Fruit fly (Drosophila melanogaster) whole organism, wandering third instar larva: ENCODE measurements around the gene Scgalpha.

ENCODE experiments used
- Abd-B ChIP-seq: fragments of >200 bp; optimal IDR thresholded peaks from 2 replicates; lab custom pipeline; 2017; ENCODE audit warnings: missing biosample characterization, missing genetic modification characterization
- CG32264 ChIP-seq: fragments of 200-800 bp; sonication (Bioruptor generic); optimal IDR thresholded peaks from 2 replicates; lab custom pipeline; 2016; ENCODE audit warnings: missing biosample characterization, missing genetic modification characterization
- CG9705 ChIP-seq: fragments of 200-800 bp; sonication (Bioruptor generic); optimal IDR thresholded peaks from 2 replicates; lab custom pipeline; 2018; ENCODE audit warnings: missing biosample characterization, mild to moderate bottlenecking, missing genetic modification characterization
- CrebA ChIP-seq: fragments of 200-800 bp; sonication (Bioruptor generic); optimal IDR thresholded peaks from 2 replicates; lab custom pipeline; 2016; ENCODE audit warnings: missing biosample characterization, mild to moderate bottlenecking, missing genetic modification characterization, borderline replicate concordance
- Dfd ChIP-seq: fragments of >200 bp; optimal IDR thresholded peaks from 2 replicates; lab custom pipeline; 2017; ENCODE audit warnings: missing biosample characterization, missing genetic modification characterization
- Dif ChIP-seq: fragments of 200-275, 200-300 bp; sonication (Bioruptor generic); optimal IDR thresholded peaks from 2 replicates; lab custom pipeline; 2018; ENCODE audit warnings: missing biosample characterization, missing genetic modification characterization; ENCODE audit not compliant: partially characterized antibody
- GATAd ChIP-seq: sonication (Bioruptor generic); optimal IDR thresholded peaks from 2 replicates; lab custom pipeline; 2016; ENCODE audit warnings: missing biosample characterization, missing genetic modification characterization
- HLH106 ChIP-seq: fragments of 200-800 bp; optimal IDR thresholded peaks from 3 replicates; lab custom pipeline; 2019; ENCODE audit warnings: missing biosample characterization, mild to moderate bottlenecking, missing genetic modification characterization, moderate library complexity
- Hnf4 ChIP-seq: fragments of 200-800 bp; sonication (Bioruptor generic); optimal IDR thresholded peaks from 2 replicates; lab custom pipeline; 2016; ENCODE audit warnings: missing biosample characterization, mild to moderate bottlenecking, missing genetic modification characterization
- Hr78 ChIP-seq: fragments of >200 bp; optimal IDR thresholded peaks from 2 replicates; lab custom pipeline; 2017; ENCODE audit warnings: missing biosample characterization, missing genetic modification characterization
- Hr83 ChIP-seq: fragments of 200-300 bp; sonication (Bioruptor generic); optimal IDR thresholded peaks from 2 replicates; lab custom pipeline; 2016; ENCODE audit warnings: missing biosample characterization, mild to moderate bottlenecking, missing genetic modification characterization, moderate library complexity; ENCODE audit not compliant: poor library complexity, severe bottlenecking
- Jra ChIP-seq: sonication (Bioruptor generic); optimal IDR thresholded peaks from 2 replicates; lab custom pipeline; 2016; ENCODE audit warnings: missing biosample characterization, missing genetic modification characterization
- Mio ChIP-seq: sonication (Bioruptor generic); optimal IDR thresholded peaks from 2 replicates; lab custom pipeline; 2016; ENCODE audit warnings: missing biosample characterization, missing genetic modification characterization
- Myc ChIP-seq: fragments of >200 bp; optimal IDR thresholded peaks from 2 replicates; lab custom pipeline; 2017
- N ChIP-seq: fragments of >200 bp; optimal IDR thresholded peaks from 2 replicates; lab custom pipeline; 2018; ENCODE audit warnings: missing biosample characterization, missing external identifiers, missing genetic modification characterization
- OdsH ChIP-seq: fragments of 200-800 bp; sonication (Bioruptor generic); optimal IDR thresholded peaks from 2 replicates; lab custom pipeline; 2016; ENCODE audit warnings: missing biosample characterization, mild to moderate bottlenecking, missing genetic modification characterization
- Rel ChIP-seq, 2 experiments: fragments of 200-800 bp; sonication (Bioruptor generic) in 1 of 2; optimal IDR thresholded peaks; 2 replicates in 1 of 2; 3 replicates in 1 of 2; lab custom pipeline; 2016 to 2019; ENCODE audit warnings: mild to moderate bottlenecking in 2 of 2, missing biosample characterization in 2 of 2, missing genetic modification characterization in 2 of 2, moderate library complexity in 1 of 2
- Sp1 ChIP-seq: fragments of 200-800 bp; sonication (Bioruptor generic); optimal IDR thresholded peaks from 3 replicates; lab custom pipeline; 2019; ENCODE audit warnings: missing biosample characterization, mild to moderate bottlenecking, missing genetic modification characterization, moderate library complexity
- Vsx2 ChIP-seq: fragments of 200-300, 225-300 bp; sonication (Bioruptor generic); optimal IDR thresholded peaks from 2 replicates; lab custom pipeline; 2018; ENCODE audit warnings: missing biosample characterization, missing genetic modification characterization; ENCODE audit not compliant: partially characterized antibody
- br ChIP-seq: fragments of 200-800 bp; sonication (Bioruptor generic); optimal IDR thresholded peaks from 2 replicates; lab custom pipeline; 2016; ENCODE audit warnings: missing biosample characterization, missing genetic modification characterization
- brk ChIP-seq: fragments of 200-800 bp; sonication (Bioruptor generic); optimal IDR thresholded peaks from 2 replicates; lab custom pipeline; 2016; ENCODE audit warnings: missing biosample characterization, mild to moderate bottlenecking, missing genetic modification characterization
- dl ChIP-seq, 2 experiments: fragments of 175-275, 200-275 bp in 1 of 2; fragments of 200-275 bp in 1 of 2; sonication (Bioruptor generic); optimal IDR thresholded peaks; lab custom pipeline; 2018; ENCODE audit warnings: mild to moderate bottlenecking in 2 of 2, missing biosample characterization in 2 of 2, missing genetic modification characterization in 2 of 2, moderate library complexity in 2 of 2; ENCODE audit not compliant: partially characterized antibody in 2 of 2, insufficient read depth in 1 of 2
- dmrt93B ChIP-seq: fragments of 200-800 bp; sonication (Bioruptor generic); optimal IDR thresholded peaks from 2 replicates; lab custom pipeline; 2018; ENCODE audit warnings: missing biosample characterization, mild to moderate bottlenecking, missing genetic modification characterization
- dsf ChIP-seq: sonication (Bioruptor generic); optimal IDR thresholded peaks from 2 replicates; lab custom pipeline; 2016; ENCODE audit warnings: missing biosample characterization, missing genetic modification characterization, borderline replicate concordance
- ey ChIP-seq: fragments of 200-800 bp; sonication (Bioruptor generic); optimal IDR thresholded peaks from 2 replicates; lab custom pipeline; 2016; ENCODE audit warnings: missing biosample characterization, missing genetic modification characterization
- foxo ChIP-seq, 2 experiments: fragments of 200-800 bp; sonication (Bioruptor generic); optimal IDR thresholded peaks; 2 replicates in 1 of 2; 3 replicates in 1 of 2; lab custom pipeline; 2016 to 2017; ENCODE audit warnings: missing biosample characterization in 2 of 2, missing genetic modification characterization in 2 of 2
- fru ChIP-seq: fragments of 200-800 bp; sonication (Bioruptor generic); optimal IDR thresholded peaks from 3 replicates; lab custom pipeline; 2016; ENCODE audit warnings: missing biosample characterization, mild to moderate bottlenecking, missing genetic modification characterization
- h ChIP-seq: fragments of 200-800 bp; sonication (Bioruptor generic); optimal IDR thresholded peaks from 3 replicates; lab custom pipeline; 2016; ENCODE audit warnings: missing biosample characterization, mild to moderate bottlenecking, missing genetic modification characterization
- jim ChIP-seq: fragments of 175-275, 200-325 bp; sonication (Bioruptor generic); optimal IDR thresholded peaks from 2 replicates; lab custom pipeline; 2016; ENCODE audit warnings: missing biosample characterization, mild to moderate bottlenecking, missing genetic modification characterization
- lola ChIP-seq: fragments of >200 bp; optimal IDR thresholded peaks from 2 replicates; lab custom pipeline; 2017; ENCODE audit warnings: missing biosample characterization, missing genetic modification characterization
- pan ChIP-seq: fragments of >200 bp; optimal IDR thresholded peaks from 2 replicates; lab custom pipeline; 2017
- psq ChIP-seq: fragments of 200-800 bp; sonication (Bioruptor generic); optimal IDR thresholded peaks from 3 replicates; lab custom pipeline; 2017; ENCODE audit warnings: missing biosample characterization, mild to moderate bottlenecking, missing genetic modification characterization, moderate library complexity
- rgr ChIP-seq: fragments of 200-800 bp; sonication (Bioruptor generic); optimal IDR thresholded peaks from 3 replicates; lab custom pipeline; 2016; ENCODE audit warnings: missing biosample characterization, mild to moderate bottlenecking, missing genetic modification characterization
- sage ChIP-seq: fragments of 200-800 bp; sonication (Bioruptor generic); optimal IDR thresholded peaks from 2 replicates; lab custom pipeline; 2016; ENCODE audit warnings: missing biosample characterization, mild to moderate bottlenecking, missing genetic modification characterization
- sv ChIP-seq: fragments of 200-800 bp; sonication (Bioruptor generic); optimal IDR thresholded peaks from 3 replicates; lab custom pipeline; 2016; ENCODE audit warnings: missing biosample characterization, missing genetic modification characterization
- tai ChIP-seq: sonication (Bioruptor generic); optimal IDR thresholded peaks from 2 replicates; lab custom pipeline; 2016; ENCODE audit warnings: missing biosample characterization, missing genetic modification characterization
- usp ChIP-seq: fragments of >200 bp; optimal IDR thresholded peaks from 2 replicates; lab custom pipeline; 2017; ENCODE audit warnings: missing biosample characterization, missing genetic modification characterization
- woc ChIP-seq: sonication (Bioruptor generic); optimal IDR thresholded peaks from 2 replicates; lab custom pipeline; 2016; ENCODE audit warnings: missing biosample characterization, mild to moderate bottlenecking, missing genetic modification characterization

The Scgalpha gene

DNA sequence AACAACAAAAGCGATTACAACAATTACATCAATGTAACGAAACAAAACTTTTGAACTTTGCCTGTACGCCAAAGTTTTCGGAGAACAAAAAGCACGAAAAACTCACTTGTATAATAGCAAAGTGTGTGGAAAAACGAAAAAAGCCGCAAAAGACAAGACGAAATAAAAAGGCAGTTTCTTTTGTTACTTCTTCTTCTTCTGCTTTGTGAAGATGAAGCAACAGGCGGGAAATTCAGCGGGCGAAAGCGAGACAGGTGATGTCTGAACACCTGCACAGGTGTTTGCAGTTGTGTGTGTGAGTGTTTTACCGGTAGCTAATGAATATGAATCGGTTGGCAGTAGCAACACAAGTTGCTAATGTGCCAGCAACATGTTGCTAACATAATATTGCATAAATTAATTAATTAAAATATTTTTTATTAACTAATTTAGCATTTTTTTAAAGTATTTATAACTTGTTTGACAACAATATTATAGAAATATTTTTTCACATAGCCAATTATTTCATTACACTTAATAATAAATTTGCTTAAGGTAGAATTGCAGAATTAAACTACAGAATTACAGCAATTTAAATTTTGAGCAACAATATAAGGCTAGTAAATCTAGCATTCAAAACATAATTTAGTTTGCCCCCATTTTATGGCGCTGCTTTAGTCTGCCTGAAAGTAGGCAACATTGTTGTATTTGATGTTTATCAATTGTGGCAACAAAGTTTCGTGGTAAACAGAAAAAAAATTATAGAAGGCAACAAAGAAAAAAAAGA, 36.4 kb upstream of the Scgalpha start:
- TF ChIP-seq brk (no peak), psq (GFP tag; lab: Kevin White, UChicago) (no peak), Mio (GFP tag; lab: Kevin White, UChicago) (no peak), Hr78 (no peak), Sp1 (GFP tag; lab: Kevin White, UChicago) (no peak), Myc (lab: Kevin White, UChicago) (no peak), dsf (GFP tag; lab: Kevin White, UChicago) (no peak), Dfd (GFP tag; lab: Kevin White, UChicago) (no peak), GATAd (GFP tag; lab: Kevin White, UChicago) (no peak), fru (GFP tag; lab: Kevin White, UChicago) (no peak), rgr (no peak), Abd-B (no peak), woc (GFP tag; lab: Kevin White, UChicago) (no peak), ey (GFP tag; lab: Kevin White, UChicago) (no peak), CG32264 (no peak), pan (no peak), Hr83 (no peak), OdsH (GFP tag; lab: Kevin White, UChicago) (no peak), br (GFP tag; lab: Kevin White, UChicago) (no peak), jim (GFP tag; lab: Kevin White, UChicago) (no peak)
- TF ChIP-seq, all 38 proteins: peak for 0

DNA sequence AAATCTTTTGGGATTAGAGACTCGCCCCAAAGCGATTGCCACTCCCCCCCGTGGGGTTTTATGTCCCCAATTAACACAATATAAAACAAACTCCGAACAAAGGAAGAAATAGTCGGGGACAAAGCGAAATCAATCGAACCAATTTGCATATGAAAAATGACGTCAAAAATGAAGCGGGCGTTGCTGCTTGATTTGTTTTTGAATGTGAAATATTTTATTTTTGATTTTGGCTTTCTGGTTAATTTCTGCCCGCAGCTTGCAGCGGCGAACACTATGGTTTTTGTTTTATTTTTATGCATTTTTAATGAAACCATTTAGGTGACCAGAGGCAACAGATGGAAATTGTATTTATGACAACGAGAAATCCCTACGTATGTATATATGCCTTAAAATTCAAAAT, 34.5 kb upstream of the Scgalpha start:
- TF ChIP-seq Rel (GFP tag; optimal IDR thresholded peaks at IDR 0.05; lab: Kevin White, UChicago) (no peak), Rel (tag; optimal IDR thresholded peaks at IDR 0.05; lab: Kevin White, UChicago) (no peak), dsf (GFP tag; lab: Kevin White, UChicago) (no peak), pan (no peak), sv (GFP tag; lab: Kevin White, UChicago) (no peak), Myc (lab: Kevin White, UChicago) (no peak), Abd-B (no peak), HLH106 (tag; lab: Kevin White, UChicago) (no peak), h (GFP tag; lab: Kevin White, UChicago) (no peak), Hr78 (no peak), Dif (GFP tag; lab: Kevin White, UChicago) (no peak), sage (no peak), usp (GFP tag; lab: Kevin White, UChicago) (no peak), foxo (GFP tag; optimal IDR thresholded peaks at IDR 0.05; lab: Kevin White, UChicago) (no peak), br (GFP tag; lab: Kevin White, UChicago) (no peak), ey (GFP tag; lab: Kevin White, UChicago) (no peak), lola (GFP tag; lab: Kevin White, UChicago) (no peak), fru (GFP tag; lab: Kevin White, UChicago) (no peak)

dm6 chr2L:8270916-8271315, 32.3 kb upstream of the Scgalpha start:
- TF ChIP-seq br (GFP tag; lab: Kevin White, UChicago) = peak; percentile 33
- TF ChIP-seq Jra (GFP tag; lab: Kevin White, UChicago) = no peak
- TF ChIP-seq dmrt93B = no peak
- TF ChIP-seq CrebA (GFP tag; lab: Kevin White, UChicago) = no peak
- no peak for TF ChIP-seq brk
- TF ChIP-seq foxo (GFP tag; optimal IDR thresholded peaks at IDR 0.05; lab: Kevin White, UChicago) = peak in 1 of 2 experiments; percentile 35
- peak; percentile 16 for TF ChIP-seq ey (GFP tag; lab: Kevin White, UChicago)
- no peak for TF ChIP-seq pan
- no peak for TF ChIP-seq sage
- TF ChIP-seq dl (GFP tag; optimal IDR thresholded peaks at IDR 0.05; lab: Kevin White, UChicago; ENCODE audit: insufficient read depth in 1 of 2, partially characterized antibody in 2 of 2) = no peak
- TF ChIP-seq woc (GFP tag; lab: Kevin White, UChicago) = no peak
- no peak for TF ChIP-seq Hr83
- no peak for TF ChIP-seq jim (GFP tag; lab: Kevin White, UChicago)
- TF ChIP-seq Rel (GFP tag; optimal IDR thresholded peaks at IDR 0.05; lab: Kevin White, UChicago) = no peak
- no peak for TF ChIP-seq Rel (tag; optimal IDR thresholded peaks at IDR 0.05; lab: Kevin White, UChicago)
- TF ChIP-seq GATAd (GFP tag; lab: Kevin White, UChicago) = no peak
- no peak for TF ChIP-seq Hr78
- TF ChIP-seq dsf (GFP tag; lab: Kevin White, UChicago) = no peak
- TF ChIP-seq N (GFP tag; lab: Kevin White, UChicago) = no peak
- TF ChIP-seq OdsH (GFP tag; lab: Kevin White, UChicago) = peak; percentile 0
- TF ChIP-seq Dif (GFP tag; lab: Kevin White, UChicago) = no peak
- TF ChIP-seq sv (GFP tag; lab: Kevin White, UChicago) = no peak
- peak; percentile 16 for TF ChIP-seq h (GFP tag; lab: Kevin White, UChicago)
- no peak for TF ChIP-seq tai (GFP tag; lab: Kevin White, UChicago)
- TF ChIP-seq CG32264 = no peak
- TF ChIP-seq Dfd (GFP tag; lab: Kevin White, UChicago) = no peak
- peak; percentile 1 for TF ChIP-seq psq (GFP tag; lab: Kevin White, UChicago)
- no peak for TF ChIP-seq Myc (lab: Kevin White, UChicago)
- no peak for TF ChIP-seq usp (GFP tag; lab: Kevin White, UChicago)
- TF ChIP-seq Abd-B = no peak
- TF ChIP-seq Vsx2 (GFP tag; lab: Kevin White, UChicago) = no peak
- TF ChIP-seq fru (GFP tag; lab: Kevin White, UChicago) = peak; percentile 11
- peak; percentile 6 for TF ChIP-seq rgr
- TF ChIP-seq HLH106 (tag; lab: Kevin White, UChicago) = no peak
- no peak for TF ChIP-seq Sp1 (GFP tag; lab: Kevin White, UChicago)
- TF ChIP-seq CG9705 (GFP tag; lab: Kevin White, UChicago) = no peak
- no peak for TF ChIP-seq Mio (GFP tag; lab: Kevin White, UChicago)
- no peak for TF ChIP-seq lola (GFP tag; lab: Kevin White, UChicago)
- TF ChIP-seq Hnf4 (GFP tag; lab: Kevin White, UChicago) = no peak
